Fruit fly (Drosophila melanogaster) whole organism, embryonic: ENCODE data around the gene AOX4.

Experiments used
- CG16779 ChIP-seq: fragments of 200-800 bp; sonication (Bioruptor generic); IDR thresholded peaks from 2 replicates; pipeline ENCODE4 v1.3.6; 2022; ENCODE audit warnings: missing biosample characterization, missing genetic modification characterization
- CG1792 ChIP-seq: fragments of 200-800 bp; sonication (Bioruptor generic); optimal IDR thresholded peaks from 2 replicates; lab custom pipeline; 2016; ENCODE audit warnings: missing biosample characterization, missing genetic modification characterization
- CG30020 ChIP-seq: fragments of 200-800 bp; optimal IDR thresholded peaks from 2 replicates; lab custom pipeline; 2019; ENCODE audit warnings: missing biosample characterization, mild to moderate bottlenecking, missing genetic modification characterization, moderate library complexity
- CG4820 ChIP-seq: fragments of 200-800 bp; sonication (Bioruptor generic); optimal IDR thresholded peaks from 3 replicates; lab custom pipeline; 2016; ENCODE audit warnings: missing biosample characterization, missing genetic modification characterization
- CG7745 ChIP-seq: fragments of 200-800 bp; sonication (Bioruptor generic); optimal IDR thresholded peaks from 2 replicates; lab custom pipeline; 2018; ENCODE audit warnings: missing biosample characterization, mild to moderate bottlenecking, missing genetic modification characterization, moderate library complexity
- CG9437 ChIP-seq: fragments of 200-800 bp; sonication (Bioruptor generic); optimal IDR thresholded peaks from 2 replicates; lab custom pipeline; 2018; ENCODE audit warnings: missing biosample characterization, mild to moderate bottlenecking, missing genetic modification characterization
- Eip74EF ChIP-seq, 2 experiments: fragments of 200-800 bp in 1 of 2; fragments of >200 bp in 1 of 2; sonication (Bioruptor generic) in 1 of 2; optimal IDR thresholded peaks; 2 replicates each; lab custom pipeline; 2017 to 2019; ENCODE audit warnings: missing biosample characterization in 2 of 2, missing genetic modification characterization in 2 of 2, mild to moderate bottlenecking in 1 of 2, moderate library complexity in 1 of 2
- crp ChIP-seq, 2 experiments: fragments of 200-800 bp; sonication (Bioruptor generic); optimal IDR thresholded peaks; 2 replicates in 1 of 2; 3 replicates in 1 of 2; lab custom pipeline; 2017; ENCODE audit warnings: missing biosample characterization in 2 of 2, missing genetic modification characterization in 2 of 2, mild to moderate bottlenecking in 1 of 2, moderate library complexity in 1 of 2
- gsb ChIP-seq: fragments of 200-800 bp; sonication (Bioruptor generic); IDR thresholded peaks from 2 replicates; pipeline ENCODE4 v1.3.6; 2022; ENCODE audit warnings: missing biosample characterization, missing genetic modification characterization

DNA sequence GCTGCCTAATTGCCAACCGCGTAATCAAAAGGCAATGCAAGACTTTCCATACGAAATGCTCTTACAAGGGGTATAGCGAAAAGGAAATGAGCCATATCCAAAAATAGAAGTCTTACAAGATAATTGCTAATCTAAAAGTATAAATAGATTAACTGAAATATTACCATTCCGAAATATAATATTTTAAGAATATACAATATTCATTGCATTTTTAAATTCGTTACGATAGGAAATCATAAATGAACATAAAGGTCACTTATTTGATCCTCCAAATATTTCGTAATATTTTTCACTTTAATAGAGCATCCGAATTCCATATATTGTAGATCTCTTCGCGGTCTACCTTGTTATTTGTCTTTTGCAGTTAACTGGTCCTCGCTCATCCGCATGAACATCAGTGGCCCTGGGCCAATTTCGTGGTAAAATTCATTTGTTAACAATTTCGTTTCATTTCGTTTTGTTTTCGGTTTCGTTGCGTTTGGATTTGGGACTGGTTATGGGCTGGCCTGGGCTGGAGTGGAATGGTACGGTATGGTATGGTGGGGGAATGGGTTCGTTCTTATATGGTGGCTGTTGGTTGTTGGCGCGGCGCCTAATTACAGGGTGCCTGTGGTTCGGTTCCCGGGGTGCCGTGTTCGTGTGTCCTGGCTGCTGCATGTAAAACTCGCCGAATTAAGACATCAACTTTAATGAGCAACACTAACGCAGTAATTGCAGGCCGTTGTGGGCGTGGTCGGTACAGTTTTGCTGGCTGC, 36.1 kb upstream of the AOX4 start:
- TF ChIP-seq CG16779 (no peak), CG4820 (GFP tag; lab: Kevin White, UChicago) (no peak), CG1792 (GFP tag; lab: Kevin White, UChicago) (no peak), Eip74EF (GFP tag; optimal IDR thresholded peaks at IDR 0.05; lab: Kevin White, UChicago) (no peak), CG30020 (no peak), crp (GFP tag; optimal IDR thresholded peaks at IDR 0.05; lab: Kevin White, UChicago) (no peak), CG9437 (GFP tag; lab: Kevin White, UChicago) (no peak), CG7745 (no peak), gsb (GFP tag; lab: Robert Waterston, UW) (no peak)
